Worm (Caenorhabditis elegans): ENCODE results near the gene ints-7.

Gene ints-7

DNA sequence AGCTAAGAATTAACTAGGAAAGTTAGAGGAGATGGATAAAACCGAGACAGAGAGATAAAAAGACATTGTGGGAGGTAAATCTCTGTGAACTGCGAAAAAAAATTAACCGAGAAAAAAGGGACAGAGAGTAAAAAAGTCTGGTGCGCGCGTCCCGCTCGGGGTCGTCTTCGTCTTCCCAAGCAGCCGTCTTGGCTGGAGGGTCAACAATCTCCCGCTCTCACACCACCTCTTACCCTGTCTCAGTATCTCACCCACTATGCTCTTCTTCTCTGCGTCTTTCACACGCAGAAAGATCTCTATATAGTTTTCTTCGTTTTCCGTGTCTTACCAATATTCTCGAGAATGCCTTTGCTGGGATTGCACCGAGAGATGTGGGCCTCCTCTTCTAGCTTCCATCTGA, 50.0 kb downstream of the ints-7 start (continued):
- TF ChIP-seq fkh-8 (tag; optimal IDR thresholded peaks at IDR 0.05) = peak; percentile 57
- no peak for TF ChIP-seq lin-39 (tag; optimal IDR thresholded peaks at IDR 0.05)
- TF ChIP-seq egl-27 (tag; optimal IDR thresholded peaks at IDR 0.05) = peak; percentile 4 to 10
- TF ChIP-seq grh-1 (GFP tag; IDR thresholded peaks at IDR 0.05) = no peak
- peak; percentile 59 for TF ChIP-seq blmp-1 (tag; optimal IDR thresholded peaks at IDR 0.05)
- no peak for TF ChIP-seq nhr-76 (tag; optimal IDR thresholded peaks at IDR 0.05)
- TF ChIP-seq nhr-71 (tag; optimal IDR thresholded peaks at IDR 0.05) = peak; percentile 71
- TF ChIP-seq dsc-1 (tag; optimal IDR thresholded peaks at IDR 0.05) = peak; percentile 13
- TF ChIP-seq egl-13 (tag; optimal IDR thresholded peaks at IDR 0.05) = no peak
- TF ChIP-seq elt-3 (tag; optimal IDR thresholded peaks at IDR 0.05) = peak in 3 of 6 experiments; percentile 47 to 51 (median 49)
- TF ChIP-seq mab-9 (GFP tag; IDR thresholded peaks at IDR 0.05) = no peak
- TF ChIP-seq isw-1 (GFP tag; IDR thresholded peaks at IDR 0.05) = no peak
- TF ChIP-seq sptf-1 (tag; optimal IDR thresholded peaks at IDR 0.05) = no peak
- TF ChIP-seq lsy-2 (tag; optimal IDR thresholded peaks at IDR 0.05) = peak; percentile 15 to 57
- no peak for TF ChIP-seq C04F5.9 (tag; optimal IDR thresholded peaks at IDR 0.05)
- peak; percentile 72 for TF ChIP-seq snu-23 (GFP tag; optimal IDR thresholded peaks at IDR 0.05)
- TF ChIP-seq F16B12.6 (tag; optimal IDR thresholded peaks at IDR 0.05) = no peak
- TF ChIP-seq fkh-10 (GFP tag; optimal IDR thresholded peaks at IDR 0.05) = no peak
- TF ChIP-seq zag-1 (tag; optimal IDR thresholded peaks at IDR 0.05) = no peak
- TF ChIP-seq ama-1 (optimal IDR thresholded peaks at IDR 0.05) = no peak
- peak; percentile 48 for TF ChIP-seq tbx-2 (tag; optimal IDR thresholded peaks at IDR 0.05)
- no peak for TF ChIP-seq unc-30 (tag; optimal IDR thresholded peaks at IDR 0.05)
- peak; percentile 26; the same call in 1 of the 2 replicates for TF ChIP-seq nhr-19 (GFP tag; conservative IDR thresholded peaks at IDR 0.05)
- TF ChIP-seq efl-1 (optimal IDR thresholded peaks at IDR 0.05) = peak; percentile 34 to 51
- TF ChIP-seq efl-1 (GFP tag; optimal IDR thresholded peaks at IDR 0.05 in 1 of 2) = peak in 1 of 2 experiments; percentile 4

DNA sequence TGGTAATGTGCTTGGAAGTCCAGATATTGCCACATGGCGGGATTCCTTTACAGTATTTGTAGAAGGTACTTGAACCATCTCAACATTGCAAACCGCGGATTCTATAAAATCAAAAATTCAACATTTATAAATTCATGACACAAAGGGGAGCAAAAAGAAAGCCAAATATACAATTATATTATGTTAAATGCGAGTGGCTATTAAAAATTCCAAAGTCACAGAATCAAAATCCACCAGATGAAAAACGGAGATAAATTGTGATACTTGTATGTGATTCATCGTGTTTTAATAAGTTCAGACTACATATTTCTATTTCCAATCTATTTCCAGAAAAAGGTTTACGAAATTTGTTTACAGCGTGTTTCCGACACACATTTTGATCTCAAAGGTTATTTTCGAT, 50.9 kb downstream of the ints-7 start, which contains the start of gene din-1:
Gene din-1, minus strand, starts transcription at position 101 of the 400 bp plus-strand sequence.
- no peak for TF ChIP-seq C04F5.9 (tag; optimal IDR thresholded peaks at IDR 0.05)
- TF ChIP-seq alr-1 (tag; optimal IDR thresholded peaks at IDR 0.05; ENCODE audit: borderline replicate concordance) = no peak
- no peak for TF ChIP-seq unc-98 (GFP tag; IDR thresholded peaks at IDR 0.05)
- no peak for TF ChIP-seq snu-23 (GFP tag; optimal IDR thresholded peaks at IDR 0.05)
- TF ChIP-seq vab-15 (tag; optimal IDR thresholded peaks at IDR 0.05) = no peak
- TF ChIP-seq ceh-90 (tag; optimal IDR thresholded peaks at IDR 0.05) = no peak
- TF ChIP-seq mdl-1 (tag; optimal IDR thresholded peaks at IDR 0.05) = no peak
- TF ChIP-seq nhr-76 (tag; optimal IDR thresholded peaks at IDR 0.05) = no peak
- TF ChIP-seq elt-2 (tag; optimal IDR thresholded peaks at IDR 0.05) = no peak
- TF ChIP-seq nhr-71 (tag; optimal IDR thresholded peaks at IDR 0.05) = no peak

DNA sequence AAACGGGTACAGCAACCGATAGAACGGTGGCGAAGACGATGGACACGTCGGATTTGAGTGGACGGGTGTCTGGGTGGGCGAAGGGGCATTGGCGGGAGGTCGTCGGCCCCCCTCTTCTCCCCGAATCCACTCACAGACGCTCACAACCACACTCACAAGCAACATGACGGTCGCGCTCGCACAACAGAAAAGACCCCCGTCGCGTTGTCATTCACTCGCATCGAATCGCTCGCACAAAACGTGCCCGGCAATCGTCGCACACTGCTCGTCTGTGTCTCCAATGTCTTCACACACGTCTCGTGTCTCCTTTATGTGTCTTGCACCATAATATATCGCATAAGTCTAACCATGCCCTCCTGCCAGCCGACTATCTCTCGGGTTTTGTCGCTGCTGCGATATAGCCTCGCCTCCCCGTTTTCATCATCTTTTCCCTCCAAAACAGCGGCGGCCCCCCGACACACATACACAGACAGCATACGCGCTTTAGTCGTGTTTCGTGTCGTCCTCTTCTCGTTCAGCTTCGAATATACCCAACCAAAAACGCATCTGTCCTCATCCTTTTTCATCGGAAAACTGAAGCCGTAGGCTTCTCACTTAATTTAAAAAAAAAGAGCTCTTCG, 51.5 kb downstream of the ints-7 start:
- TF ChIP-seq hlh-17 (GFP tag; optimal IDR thresholded peaks at IDR 0.05; ENCODE audit: borderline replicate concordance) = no peak
- TF ChIP-seq nhr-20 (tag; optimal IDR thresholded peaks at IDR 0.05) = peak; percentile 92
- TF ChIP-seq ztf-11 (tag; optimal IDR thresholded peaks at IDR 0.05) = peak in 1 of 2 experiments; percentile 58
- peak; percentile 83 for TF ChIP-seq mef-2 (tag; optimal IDR thresholded peaks at IDR 0.05)
- TF ChIP-seq nhr-76 (tag; optimal IDR thresholded peaks at IDR 0.05) = no peak
- peak; percentile 84 for TF ChIP-seq nhr-77 (tag; optimal IDR thresholded peaks at IDR 0.05)
- TF ChIP-seq egl-27 (tag; optimal IDR thresholded peaks at IDR 0.05) = peak; percentile 23 to 95
- TF ChIP-seq ztf-4 (tag; optimal IDR thresholded peaks at IDR 0.05) = peak; percentile 88
- no peak for TF ChIP-seq hlh-4 (tag; optimal IDR thresholded peaks at IDR 0.05)
- no peak for TF ChIP-seq unc-62 (GFP tag; optimal IDR thresholded peaks at IDR 0.05)
- TF ChIP-seq pqm-1 (tag; optimal IDR thresholded peaks at IDR 0.05) = no peak
- TF ChIP-seq nhr-85 (tag) = peak; percentile 95
- TF ChIP-seq sox-4 (tag; optimal IDR thresholded peaks at IDR 0.05) = no peak
- TF ChIP-seq fkh-10 (GFP tag; optimal IDR thresholded peaks at IDR 0.05) = peak; percentile 64
- TF ChIP-seq tbx-2 (tag; optimal IDR thresholded peaks at IDR 0.05) = peak; percentile 89
- no peak for TF ChIP-seq fkh-4 (tag; optimal IDR thresholded peaks at IDR 0.05; ENCODE audit: borderline replicate concordance)
- TF ChIP-seq snpc-4 (tag; optimal IDR thresholded peaks at IDR 0.05) = peak; percentile 50
- no peak for TF ChIP-seq lin-39 (tag; optimal IDR thresholded peaks at IDR 0.05)
- TF ChIP-seq C04F5.9 (tag; optimal IDR thresholded peaks at IDR 0.05) = no peak
- TF ChIP-seq ces-1 (GFP tag; optimal IDR thresholded peaks at IDR 0.05) = no peak
- TF ChIP-seq nhr-11 (tag; optimal IDR thresholded peaks at IDR 0.05) = peak; percentile 58
- peak; percentile 83 for TF ChIP-seq nhr-90 (tag; optimal IDR thresholded peaks at IDR 0.05; ENCODE audit: poor library complexity)
- peak; percentile 23 for TF ChIP-seq efl-3 (GFP tag; optimal IDR thresholded peaks at IDR 0.05)
- peak; percentile 34 for TF ChIP-seq elt-2 (tag; optimal IDR thresholded peaks at IDR 0.05)
- TF ChIP-seq mdl-1 (tag; optimal IDR thresholded peaks at IDR 0.05) = peak in 1 of 2 experiments; percentile 97
- TF ChIP-seq unc-98 (GFP tag; IDR thresholded peaks at IDR 0.05) = 0 out of 2 replicates have a peak, but pooled peaks have one; percentile 9
- TF ChIP-seq unc-30 (tag; optimal IDR thresholded peaks at IDR 0.05) = no peak
